Fruit fly (Drosophila melanogaster): Measurements from ENCODE around the gene 5PtaseI.
A peak's percentile ranks its signal among the peaks of the same experiment; 100 is the strongest.

5PtaseI gene

DNA sequence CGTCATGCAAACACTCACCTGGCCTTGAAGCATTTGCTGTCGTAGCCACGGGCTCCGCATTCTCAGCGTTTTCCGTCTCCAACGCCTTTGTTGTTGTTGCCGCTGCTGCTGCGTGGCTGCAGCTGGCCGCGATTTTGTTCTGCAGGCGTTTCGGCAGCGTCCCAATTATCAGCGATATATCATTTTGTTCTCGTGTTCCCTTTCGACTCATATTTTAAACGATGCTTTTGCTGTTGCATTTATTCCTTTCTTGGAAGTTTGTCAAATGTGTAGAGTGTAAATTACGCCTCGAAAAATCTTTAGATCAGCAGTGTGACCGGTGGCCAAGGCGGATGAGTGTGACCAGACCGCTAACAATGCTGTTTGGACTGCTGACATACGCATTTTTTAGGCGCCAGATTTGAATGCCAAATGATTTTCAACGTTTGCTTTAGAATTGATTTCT, 11.8 kb downstream of the 5PtaseI start, which contains the start of gene Smg6 (continued):
- TF ChIP-seq pfk (GFP tag; optimal IDR thresholded peaks at IDR 0.05) (no peak), CG10267 (tag; optimal IDR thresholded peaks at IDR 0.05) (peak; percentile 46), trem (tag; optimal IDR thresholded peaks at IDR 0.05) (peak; percentile 61), CG12659 (GFP tag; optimal IDR thresholded peaks at IDR 0.05) (peak; percentile 1), lab (GFP tag; optimal IDR thresholded peaks at IDR 0.05) (no peak), CG4360 (GFP tag; IDR thresholded peaks at IDR 0.05) (peak; percentile 93), Antp (GFP tag; optimal IDR thresholded peaks at IDR 0.05) (no peak), Aef1 (GFP tag; IDR thresholded peaks at IDR 0.05) (no peak), Sin3A (optimal IDR thresholded peaks at IDR 0.05) (peak; percentile 32), Bgb (GFP tag; IDR thresholded peaks at IDR 0.05; ENCODE audit: partially characterized antibody) (peak; percentile 20; the same call in 1 of the 2 replicates), chinmo (GFP tag; IDR thresholded peaks at IDR 0.05; ENCODE audit: partially characterized antibody) (no peak), CG16813 (GFP tag; IDR thresholded peaks at IDR 0.05; ENCODE audit: partially characterized antibody) (no peak), CG7928 (GFP tag; optimal IDR thresholded peaks at IDR 0.05) (no peak), BEAF-32 (GFP tag; optimal IDR thresholded peaks at IDR 0.05) (peak; percentile 39), Myb (GFP tag; optimal IDR thresholded peaks at IDR 0.05) (peak; percentile 59), CG15601 (tag; optimal IDR thresholded peaks at IDR 0.05) (no peak), CG12942 (GFP tag; optimal IDR thresholded peaks at IDR 0.05) (no peak), Dp (GFP tag; optimal IDR thresholded peaks at IDR 0.05) (peak; percentile 97), CG9797 (GFP tag; optimal IDR thresholded peaks at IDR 0.05) (peak; percentile 97), MESR4 (GFP tag; optimal IDR thresholded peaks at IDR 0.05) (peak; percentile 99), lbe (GFP tag; optimal IDR thresholded peaks at IDR 0.05) (no peak), CG17186 (GFP tag; optimal IDR thresholded peaks at IDR 0.05) (peak; percentile 59), sima (GFP tag; optimal IDR thresholded peaks at IDR 0.05) (no peak), Fer1 (GFP tag; optimal IDR thresholded peaks at IDR 0.05) (peak; percentile 46), gce (GFP tag; IDR thresholded peaks at IDR 0.05) (no peak), CG34422 (GFP tag; IDR thresholded peaks at IDR 0.05) (no peak; the same call in 2 of the 3 replicates), CG2199 (GFP tag; IDR thresholded peaks at IDR 0.05) (0 out of 3 replicates have a peak, but pooled peaks have one; percentile 34), phol (tag; optimal IDR thresholded peaks at IDR 0.05) (peak; percentile 3), nom (GFP tag; optimal IDR thresholded peaks at IDR 0.05) (peak; percentile 37), Ets97D (GFP tag; optimal IDR thresholded peaks at IDR 0.05) (peak; percentile 28), CG10979 (tag; optimal IDR thresholded peaks at IDR 0.05) (no peak), Elba2 (GFP tag; optimal IDR thresholded peaks at IDR 0.05) (peak; percentile 22), Rx (GFP tag; IDR thresholded peaks at IDR 0.05) (no peak), unc-4 (GFP tag; IDR thresholded peaks at IDR 0.05; ENCODE audit: partially characterized antibody) (0 out of 2 replicates have a peak, but pooled peaks have one; percentile 20), Med (GFP tag) (peak; percentile 70), CG14860 (GFP tag; IDR thresholded peaks at IDR 0.05; ENCODE audit: partially characterized antibody) (no peak), CG1233 (GFP tag; optimal IDR thresholded peaks at IDR 0.05) (no peak), CHES-1-like (GFP tag; optimal IDR thresholded peaks at IDR 0.05) (peak; percentile 57), stwl (tag; optimal IDR thresholded peaks at IDR 0.05) (peak; percentile 73), chm (GFP tag; IDR thresholded peaks at IDR 0.05) (0 out of 2 replicates have a peak, but pooled peaks have one; percentile 10), bbx (GFP tag; IDR thresholded peaks at IDR 0.05; ENCODE audit: partially characterized antibody) (0 out of 2 replicates have a peak, but pooled peaks have one; percentile 30), CG2116 (GFP tag; optimal IDR thresholded peaks at IDR 0.05) (peak; percentile 56), fru (optimal IDR thresholded peaks at IDR 0.05) (no peak), CG14710 (tag; optimal IDR thresholded peaks at IDR 0.05) (peak; percentile 49), MBD-R2 (GFP tag; IDR thresholded peaks at IDR 0.05) (0 out of 2 replicates have a peak, but pooled peaks have one; percentile 31), zen (tag; optimal IDR thresholded peaks at IDR 0.05) (peak; percentile 22), tio (GFP tag; optimal IDR thresholded peaks at IDR 0.05) (no peak), sim (GFP tag; IDR thresholded peaks at IDR 0.05) (no peak), CG6272 (GFP tag; IDR thresholded peaks at IDR 0.05) (no peak), nerfin-2 (GFP tag; IDR thresholded peaks at IDR 0.05; ENCODE audit: partially characterized antibody) (no peak)
